Fruit fly (Drosophila melanogaster) whole organism, prepupa: Measurements from ENCODE around the gene Gr39a.

Source experiments
- CG10631 ChIP-seq: fragments of 200-800 bp; sonication (Bioruptor generic); optimal IDR thresholded peaks from 2 replicates; lab custom pipeline; 2016; ENCODE audit warnings: missing biosample characterization, missing genetic modification characterization
- CG11294 ChIP-seq: fragments of 200-800 bp; sonication (Bioruptor generic); IDR thresholded peaks from 2 replicates; pipeline ENCODE4 v1.3.6; 2022; ENCODE audit warnings: missing biosample characterization, missing genetic modification characterization
- CG11762 ChIP-seq: fragments of 200-800 bp; sonication (Bioruptor generic); optimal IDR thresholded peaks from 3 replicates; lab custom pipeline; 2016; ENCODE audit warnings: missing biosample characterization, missing genetic modification characterization; ENCODE audit not compliant: insufficient read depth
- CG11902 ChIP-seq: fragments of 200-800 bp; sonication (Bioruptor generic); optimal IDR thresholded peaks from 3 replicates; lab custom pipeline; 2016; ENCODE audit warnings: missing biosample characterization, missing genetic modification characterization
- CG15336 ChIP-seq: fragments of 200-800 bp; sonication (Bioruptor generic); IDR thresholded peaks from 2 replicates; pipeline ENCODE4 v1.3.6; 2022; ENCODE audit warnings: missing biosample characterization, missing genetic modification characterization
- CG3032 ChIP-seq: fragments of 200-800 bp; optimal IDR thresholded peaks from 2 replicates; lab custom pipeline; 2019; ENCODE audit warnings: missing biosample characterization, mild to moderate bottlenecking, missing genetic modification characterization, moderate library complexity
- CG31627 ChIP-seq: fragments of 200-800 bp; sonication (Bioruptor generic); optimal IDR thresholded peaks from 3 replicates; lab custom pipeline; 2016; ENCODE audit warnings: missing biosample characterization, missing genetic modification characterization
- CG32006 ChIP-seq: fragments of 200-800 bp; sonication (Bioruptor generic); optimal IDR thresholded peaks from 3 replicates; lab custom pipeline; 2017; ENCODE audit warnings: missing biosample characterization, mild to moderate bottlenecking, missing genetic modification characterization
- CG34406 ChIP-seq: fragments of 200-800 bp; sonication (Bioruptor generic); optimal IDR thresholded peaks from 3 replicates; lab custom pipeline; 2016; ENCODE audit warnings: missing biosample characterization, missing genetic modification characterization
- CG3919 ChIP-seq: fragments of 200-800 bp; sonication (Bioruptor generic); optimal IDR thresholded peaks from 3 replicates; lab custom pipeline; 2016; ENCODE audit warnings: missing biosample characterization, missing genetic modification characterization
- CG4318 ChIP-seq: fragments of 200-800 bp; sonication (Bioruptor generic); optimal IDR thresholded peaks from 3 replicates; lab custom pipeline; 2017; ENCODE audit warnings: missing biosample characterization, mild to moderate bottlenecking, missing genetic modification characterization
- CG6163 ChIP-seq: fragments of 200-800 bp; sonication (Bioruptor generic); IDR thresholded peaks from 3 replicates; pipeline ENCODE4 v1.3.6; 2022; ENCODE audit warnings: missing biosample characterization, missing genetic modification characterization
- CG6276 ChIP-seq: fragments of 200-800 bp; sonication (Bioruptor generic); optimal IDR thresholded peaks from 2 replicates; lab custom pipeline; 2017; ENCODE audit warnings: missing biosample characterization, mild to moderate bottlenecking, missing genetic modification characterization
- CG6792 ChIP-seq: fragments of 200-800 bp; sonication (Bioruptor generic); optimal IDR thresholded peaks from 3 replicates; lab custom pipeline; 2016; ENCODE audit warnings: missing biosample characterization, missing genetic modification characterization
- CG6808 ChIP-seq: fragments of 200-800 bp; sonication (Bioruptor generic); optimal IDR thresholded peaks from 3 replicates; lab custom pipeline; 2017; ENCODE audit warnings: missing biosample characterization, missing genetic modification characterization, mild to moderate bottlenecking, moderate library complexity, missing genetic modification reagents
- CG6854 ChIP-seq: fragments of 200-800 bp; sonication (Bioruptor generic); optimal IDR thresholded peaks from 2 replicates; lab custom pipeline; 2017; ENCODE audit warnings: missing biosample characterization, mild to moderate bottlenecking, missing genetic modification characterization
- CG7368 ChIP-seq: fragments of 200-800 bp; sonication (Bioruptor generic); optimal IDR thresholded peaks from 3 replicates; lab custom pipeline; 2016; ENCODE audit warnings: missing biosample characterization, missing genetic modification characterization
- CG8119 ChIP-seq: fragments of 200-800 bp; sonication (Bioruptor generic); IDR thresholded peaks from 3 replicates; pipeline ENCODE4 v1.3.6; 2022; ENCODE audit warnings: missing biosample characterization, missing genetic modification characterization
- CG8632 ChIP-seq: fragments of 200-800 bp; sonication (Bioruptor generic); optimal IDR thresholded peaks from 3 replicates; lab custom pipeline; 2016; ENCODE audit warnings: missing biosample characterization, missing genetic modification characterization
- CG9139 ChIP-seq: fragments of 200-800 bp; sonication (Bioruptor generic); optimal IDR thresholded peaks from 3 replicates; lab custom pipeline; 2017; ENCODE audit warnings: missing biosample characterization, mild to moderate bottlenecking, missing genetic modification characterization
- Eip75B ChIP-seq: fragments of 200-800 bp; sonication (Bioruptor generic); optimal IDR thresholded peaks from 3 replicates; lab custom pipeline; 2016; ENCODE audit warnings: missing biosample characterization, missing genetic modification characterization
- Eip78C ChIP-seq: fragments of 200-800 bp; sonication (Bioruptor generic); peaks from one replicate; lab custom pipeline; 2016; ENCODE audit warnings: missing biosample characterization, missing genetic modification characterization
- Ets96B ChIP-seq: fragments of 200-800 bp; optimal IDR thresholded peaks from 2 replicates; lab custom pipeline; 2019; ENCODE audit warnings: missing biosample characterization, mild to moderate bottlenecking, missing genetic modification characterization, moderate library complexity
- Gug ChIP-seq: fragments of 200-800 bp; sonication (Bioruptor generic); IDR thresholded peaks from 2 replicates; pipeline ENCODE4 v1.3.6; 2022; ENCODE audit warnings: missing biosample characterization, missing genetic modification characterization
- Hr38 ChIP-seq: sonication (Bioruptor generic); optimal IDR thresholded peaks from 2 replicates; lab custom pipeline; 2016; ENCODE audit warnings: missing biosample characterization, missing genetic modification characterization
- Hr39 ChIP-seq: fragments of 200-800 bp; sonication (Bioruptor generic); optimal IDR thresholded peaks from 2 replicates; lab custom pipeline; 2016; ENCODE audit warnings: missing biosample characterization, missing genetic modification characterization
- Hr4 ChIP-seq: fragments of 200-800 bp; sonication (Bioruptor generic); optimal IDR thresholded peaks from 3 replicates; lab custom pipeline; 2016; ENCODE audit warnings: missing biosample characterization, missing genetic modification characterization
- Lpt ChIP-seq: fragments of 200-800 bp; sonication (Bioruptor generic); optimal IDR thresholded peaks from 3 replicates; lab custom pipeline; 2016; ENCODE audit warnings: missing biosample characterization, missing genetic modification characterization
- Met ChIP-seq: fragments of 200-800 bp; sonication (Bioruptor generic); optimal IDR thresholded peaks from 3 replicates; lab custom pipeline; 2016; ENCODE audit warnings: missing biosample characterization, missing genetic modification characterization
- OdsH ChIP-seq: fragments of 200-800 bp; sonication (Bioruptor generic); optimal IDR thresholded peaks from 3 replicates; lab custom pipeline; 2016; ENCODE audit warnings: missing biosample characterization, missing genetic modification characterization
- Sox15 ChIP-seq: fragments of 200-800 bp; sonication (Bioruptor generic); optimal IDR thresholded peaks from 3 replicates; lab custom pipeline; 2016; ENCODE audit warnings: missing biosample characterization, missing genetic modification characterization
- achi ChIP-seq: fragments of 200-800 bp; sonication (Bioruptor generic); optimal IDR thresholded peaks from 3 replicates; lab custom pipeline; 2016; ENCODE audit warnings: missing biosample characterization, missing genetic modification characterization
- acj6 ChIP-seq: fragments of 200-800 bp; sonication (Bioruptor generic); optimal IDR thresholded peaks from 3 replicates; lab custom pipeline; 2016; ENCODE audit warnings: missing biosample characterization, missing genetic modification characterization
- cyc ChIP-seq: fragments of 200-800 bp; sonication (Bioruptor generic); optimal IDR thresholded peaks from 3 replicates; lab custom pipeline; 2016; ENCODE audit warnings: missing biosample characterization, missing genetic modification characterization
- esn ChIP-seq: fragments of 200-800 bp; sonication (Bioruptor generic); optimal IDR thresholded peaks from 2 replicates; lab custom pipeline; 2016; ENCODE audit warnings: missing biosample characterization, mild to moderate bottlenecking, missing genetic modification characterization, moderate library complexity
- fd59A ChIP-seq: fragments of 200-800 bp; sonication (Bioruptor generic); optimal IDR thresholded peaks from 2 replicates; lab custom pipeline; 2017; ENCODE audit warnings: missing biosample characterization, mild to moderate bottlenecking, missing genetic modification characterization, missing genetic modification reagents
- fkh ChIP-seq: fragments of 200-800 bp; sonication (Bioruptor generic); optimal IDR thresholded peaks from 3 replicates; lab custom pipeline; 2017; ENCODE audit warnings: missing biosample characterization, mild to moderate bottlenecking, missing genetic modification characterization, moderate library complexity
- lz ChIP-seq: fragments of 200-800 bp; sonication (Bioruptor generic); optimal IDR thresholded peaks from 3 replicates; lab custom pipeline; 2016; ENCODE audit warnings: missing biosample characterization, missing genetic modification characterization
- pdm3 ChIP-seq: fragments of 200-800 bp; sonication (Bioruptor generic); optimal IDR thresholded peaks from 3 replicates; lab custom pipeline; 2016; ENCODE audit warnings: missing biosample characterization, missing genetic modification characterization
- salr ChIP-seq, 2 experiments: fragments of 200-800 bp; sonication (Bioruptor generic); optimal IDR thresholded peaks; 3 replicates each; lab custom pipeline; 2016 to 2018; ENCODE audit warnings: missing biosample characterization in 2 of 2, missing genetic modification characterization in 2 of 2, mild to moderate bottlenecking in 1 of 2
- ss ChIP-seq, 2 experiments: fragments of 200-800 bp; sonication (Bioruptor generic); optimal IDR thresholded peaks; 2 replicates in 1 of 2; 3 replicates in 1 of 2; lab custom pipeline; 2017 to 2018; ENCODE audit warnings: mild to moderate bottlenecking in 2 of 2, missing biosample characterization in 2 of 2, missing genetic modification characterization in 2 of 2, moderate library complexity in 1 of 2
- svp ChIP-seq: fragments of 200-800 bp; sonication (Bioruptor generic); peaks from one replicate; lab custom pipeline; 2016; ENCODE audit warnings: missing biosample characterization, missing genetic modification characterization
- topi ChIP-seq: fragments of 200-800 bp; sonication (Bioruptor generic); optimal IDR thresholded peaks from 3 replicates; lab custom pipeline; 2016; ENCODE audit warnings: missing biosample characterization, missing genetic modification characterization
- vri ChIP-seq: fragments of 200-800 bp; sonication (Bioruptor generic); optimal IDR thresholded peaks from 3 replicates; lab custom pipeline; 2016; ENCODE audit warnings: missing biosample characterization, mild to moderate bottlenecking, missing genetic modification characterization

The Gr39a gene

DNA sequence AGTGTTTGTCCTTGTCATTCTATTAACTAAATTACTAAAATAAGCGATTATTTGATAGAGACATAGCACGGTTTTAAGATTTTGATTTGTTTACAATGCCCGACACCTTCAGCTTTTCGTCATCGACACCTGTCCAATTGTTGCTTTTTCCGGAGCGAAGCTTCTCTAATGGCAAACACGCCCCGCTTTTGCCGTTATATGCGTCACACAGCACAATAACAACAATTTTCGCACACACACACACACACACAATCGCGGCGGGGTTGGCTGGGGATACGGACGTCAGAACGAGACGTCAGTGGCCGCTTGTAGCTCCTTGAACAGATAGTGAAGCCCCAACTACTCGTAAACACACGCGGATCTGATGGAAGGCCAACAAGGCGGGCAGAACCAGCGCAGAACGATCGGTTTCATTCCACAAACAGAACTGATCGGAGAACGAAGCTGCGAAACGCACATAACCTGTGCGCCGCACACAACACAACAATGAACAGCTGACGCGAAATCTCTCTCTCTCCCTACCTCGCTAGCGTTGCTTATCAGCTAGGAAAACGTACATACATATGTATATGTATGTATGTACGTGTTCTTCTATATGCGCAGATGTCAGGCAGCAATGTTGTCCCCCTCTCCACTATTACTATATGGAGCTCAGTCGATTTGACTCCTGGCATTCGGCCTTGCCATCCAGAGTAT lies 18.7 kb downstream of the Gr39a start (continued):
- TF ChIP-seq CG9139 (GFP tag; lab: Kevin White, UChicago) (peak; percentile 61), vri (peak; percentile 25), CG11902 (no peak), cyc (GFP tag; lab: Kevin White, UChicago) (no peak), CG31627 (GFP tag; lab: Kevin White, UChicago) (no peak), Eip78C (GFP tag; lab: Kevin White, UChicago) (peak; percentile 65), CG8632 (no peak)

DNA sequence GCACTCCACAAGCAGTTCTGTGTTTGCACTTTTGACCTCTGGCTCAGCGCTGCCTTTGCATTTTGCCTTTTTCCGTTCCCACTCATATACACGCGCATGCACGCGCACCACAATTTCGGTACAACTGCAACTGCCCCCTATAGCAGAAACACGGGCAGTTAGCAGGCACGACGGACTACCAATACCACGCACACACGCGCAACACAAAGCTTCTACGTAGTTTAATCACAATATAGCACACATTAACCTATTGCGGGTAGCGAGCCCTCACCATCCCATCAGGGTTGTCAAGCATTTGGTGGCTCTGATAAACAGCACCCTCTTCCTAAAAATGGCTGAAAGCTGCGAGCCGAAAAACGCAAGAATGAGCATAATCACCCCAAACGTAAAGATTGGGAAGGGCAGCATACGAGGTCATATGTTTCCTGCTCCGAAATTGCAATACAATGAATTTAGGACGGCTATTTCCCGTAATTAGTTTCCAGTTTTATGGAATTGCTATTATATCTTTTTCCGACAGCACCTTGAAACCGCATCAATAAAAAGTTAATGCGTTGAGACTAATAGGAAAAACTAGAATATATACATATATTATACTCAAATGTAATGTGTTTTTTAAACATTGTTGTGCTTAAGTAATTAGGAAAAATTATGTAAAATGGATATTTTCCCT lies 19.4 kb downstream of the Gr39a start, which contains the start of gene Mondo:
Gene Mondo, minus strand, starts transcription at position 297 of the 673 bp plus-strand sequence.
- TF ChIP-seq CG8119 (GFP tag; lab: Robert Waterston, UW) = peak; percentile 60
- no peak for TF ChIP-seq CG4318 (GFP tag; lab: Kevin White, UChicago)
- peak; percentile 37 for TF ChIP-seq OdsH (GFP tag; lab: Kevin White, UChicago)
- TF ChIP-seq achi = no peak
- peak; percentile 59 for TF ChIP-seq CG10631 (GFP tag; lab: Kevin White, UChicago)
- peak; percentile 27 for TF ChIP-seq CG34406 (GFP tag; lab: Kevin White, UChicago)
- peak; percentile 95 for TF ChIP-seq svp (GFP tag; lab: Kevin White, UChicago)
- TF ChIP-seq Hr39 (GFP tag; lab: Kevin White, UChicago) = peak; percentile 4
- peak; percentile 42 for TF ChIP-seq CG3032 (tag; lab: Kevin White, UChicago)
- TF ChIP-seq CG11294 (GFP tag; lab: Robert Waterston, UW) = peak; percentile 46; the same call in 1 of the 2 replicates
- TF ChIP-seq CG15336 = peak; percentile 48
- TF ChIP-seq Ets96B = peak; percentile 16
- peak; percentile 24 for TF ChIP-seq esn (GFP tag; lab: Kevin White, UChicago)
- TF ChIP-seq fd59A (GFP tag; lab: Kevin White, UChicago) = no peak
- no peak for TF ChIP-seq pdm3
- TF ChIP-seq Hr4 (GFP tag; lab: Kevin White, UChicago) = peak; percentile 25
- peak; percentile 41 for TF ChIP-seq Gug (GFP tag; lab: Robert Waterston, UW)
- no peak for TF ChIP-seq cyc (GFP tag; lab: Kevin White, UChicago)
- TF ChIP-seq, all 60 proteins: peak for 13

DNA sequence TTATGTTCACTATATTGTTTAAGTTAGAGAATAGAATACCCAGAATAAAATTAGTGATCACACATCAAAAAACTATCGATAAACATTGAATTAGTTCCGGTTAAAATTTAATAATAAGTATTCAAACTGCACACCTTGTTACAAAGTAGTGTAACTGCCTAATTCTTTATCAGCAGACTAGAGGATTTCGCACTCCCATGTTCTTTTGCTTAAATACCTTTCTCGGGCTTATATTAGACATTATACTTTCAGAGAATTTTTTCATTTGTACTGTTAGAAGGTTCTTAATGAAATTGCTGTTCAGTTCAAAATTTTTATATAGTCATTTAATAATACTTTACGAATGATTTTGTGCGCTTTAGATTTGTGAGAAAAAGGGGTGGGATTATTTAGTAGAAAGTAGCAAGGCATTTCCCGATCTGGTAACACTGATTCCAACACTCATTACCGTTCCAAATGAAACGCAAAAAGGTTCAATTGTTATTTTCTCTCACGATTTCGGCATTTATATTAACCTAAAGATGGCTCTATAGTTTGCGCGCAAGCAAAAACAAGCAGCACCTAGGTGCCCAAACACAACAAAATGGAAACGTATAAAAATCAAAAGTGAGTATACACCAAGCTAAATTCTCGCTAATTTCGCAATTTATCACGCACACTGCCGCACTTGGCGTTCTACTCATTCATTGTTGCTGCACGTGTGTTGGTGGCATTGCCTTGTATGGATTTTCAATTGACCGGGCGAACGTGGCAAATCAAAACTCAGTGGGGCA lies 20.1 kb downstream of the Gr39a start, which contains the start of gene crc:
Gene crc, plus strand, starts transcription at position 440 of the 773 bp plus-strand sequence.
- TF ChIP-seq CG3919 (GFP tag; lab: Kevin White, UChicago) (peak; percentile 4), CG32006 (GFP tag; lab: Kevin White, UChicago) (peak; percentile 2), CG9139 (GFP tag; lab: Kevin White, UChicago) (peak; percentile 12), acj6 (GFP tag; lab: Kevin White, UChicago) (peak; percentile 18), CG6854 (GFP tag; lab: Kevin White, UChicago) (peak; percentile 43), Hr4 (GFP tag; lab: Kevin White, UChicago) (peak; percentile 44), Sox15 (peak; percentile 39), OdsH (GFP tag; lab: Kevin White, UChicago) (peak; percentile 40), ss (GFP tag; optimal IDR thresholded peaks at IDR 0.05; lab: Kevin White, UChicago) (peak; percentile 17 to 40), CG4318 (GFP tag; lab: Kevin White, UChicago) (no peak), CG6163 (GFP tag; lab: Robert Waterston, UW) (no peak; the same call in 2 of the 3 replicates), Eip75B (peak; percentile 10), CG8632 (peak; percentile 41), CG7368 (GFP tag; lab: Kevin White, UChicago) (no peak), fkh (GFP tag; lab: Kevin White, UChicago) (no peak), CG6808 (no peak), CG11762 (GFP tag; lab: Kevin White, UChicago) (peak; percentile 25), lz (peak; percentile 32), esn (GFP tag; lab: Kevin White, UChicago) (peak; percentile 27), fd59A (GFP tag; lab: Kevin White, UChicago) (no peak), Hr38 (GFP tag; lab: Kevin White, UChicago) (no peak), CG6792 (GFP tag; lab: Kevin White, UChicago) (no peak), salr (GFP tag; optimal IDR thresholded peaks at IDR 0.05; lab: Kevin White, UChicago) (peak in 1 of 2 experiments; percentile 14), topi (no peak), Met (peak; percentile 53), Gug (GFP tag; lab: Robert Waterston, UW) (no peak; the same call in 1 of the 2 replicates), Lpt (GFP tag; lab: Kevin White, UChicago) (no peak), CG6276 (GFP tag; lab: Kevin White, UChicago) (no peak)
